Fruit fly (Drosophila melanogaster): Measurements from ENCODE around the gene CG17272.

Gene CG17272

dm6 chr3R:20823704-20824454, at the start of gene CG17272 (continued):
- no peak for TF ChIP-seq vnd (GFP tag; IDR thresholded peaks at IDR 0.05; ENCODE audit: partially characterized antibody)
- no peak for TF ChIP-seq pfk (GFP tag; optimal IDR thresholded peaks at IDR 0.05)
- no peak for TF ChIP-seq gsb (GFP tag; IDR thresholded peaks at IDR 0.05)
- TF ChIP-seq Spps (tag; optimal IDR thresholded peaks at IDR 0.05) = no peak
- no peak for TF ChIP-seq CG10147 (GFP tag; optimal IDR thresholded peaks at IDR 0.05)
- TF ChIP-seq CG11696 (GFP tag; IDR thresholded peaks at IDR 0.05) = no peak
- peak; percentile 48 for TF ChIP-seq Myb (GFP tag; optimal IDR thresholded peaks at IDR 0.05)
- no peak for TF ChIP-seq inv (GFP tag; IDR thresholded peaks at IDR 0.05; ENCODE audit: partially characterized antibody)
- TF ChIP-seq CG1603 (tag; optimal IDR thresholded peaks at IDR 0.05) = peak; percentile 37
- no peak for TF ChIP-seq disco-r (GFP tag; optimal IDR thresholded peaks at IDR 0.05)
- peak; percentile 45 for TF ChIP-seq CG4617 (GFP tag; optimal IDR thresholded peaks at IDR 0.05; ENCODE audit: borderline replicate concordance)

- TF ChIP-seq Oaz (GFP tag; IDR thresholded peaks at IDR 0.05) (no peak), sr (GFP tag; IDR thresholded peaks at IDR 0.05) (no peak), ci (GFP tag; IDR thresholded peaks at IDR 0.05) (no peak), sima (GFP tag; optimal IDR thresholded peaks at IDR 0.05) (no peak), schlank (tag; optimal IDR thresholded peaks at IDR 0.05) (no peak), wek (GFP tag; optimal IDR thresholded peaks at IDR 0.05) (no peak), da (GFP tag; optimal IDR thresholded peaks at IDR 0.05) (no peak), Rfx (GFP tag; IDR thresholded peaks at IDR 0.05) (no peak)
These were observed 49.6 kb upstream of the CG17272 start, which contains the start of gene TotB for dm6 chr3R:20873638-20874037. TSS of gene TotB (plus strand) at chr3R:20873938.

- TF ChIP-seq CG15601 (tag; optimal IDR thresholded peaks at IDR 0.05) = no peak
- no peak for TF ChIP-seq Vsx1 (GFP tag; optimal IDR thresholded peaks at IDR 0.05)
- TF ChIP-seq HLH3B (GFP tag; IDR thresholded peaks at IDR 0.05) = no peak
- no peak for TF ChIP-seq eyg (GFP tag; optimal IDR thresholded peaks at IDR 0.05)
- TF ChIP-seq CG2116 (GFP tag; optimal IDR thresholded peaks at IDR 0.05) = no peak
- TF ChIP-seq CG9876 (GFP tag; optimal IDR thresholded peaks at IDR 0.05) = no peak
- TF ChIP-seq kni (GFP tag; optimal IDR thresholded peaks at IDR 0.05) = no peak
- TF ChIP-seq Sin3A (optimal IDR thresholded peaks at IDR 0.05) = no peak
- no peak for TF ChIP-seq CG1603 (tag; optimal IDR thresholded peaks at IDR 0.05)
- no peak for TF ChIP-seq Bdp1 (GFP tag; optimal IDR thresholded peaks at IDR 0.05)
- TF ChIP-seq schlank (tag; optimal IDR thresholded peaks at IDR 0.05) = no peak
- no peak for TF ChIP-seq CG7963 (GFP tag; IDR thresholded peaks at IDR 0.05; ENCODE audit: partially characterized antibody)
- TF ChIP-seq CG12659 (GFP tag; optimal IDR thresholded peaks at IDR 0.05) = no peak
- TF ChIP-seq CG13424 (tag; optimal IDR thresholded peaks at IDR 0.05) = no peak
- no peak for TF ChIP-seq Gsc (GFP tag; IDR thresholded peaks at IDR 0.05)
- no peak for TF ChIP-seq Hand (GFP tag; optimal IDR thresholded peaks at IDR 0.05)
- no peak for TF ChIP-seq pan (optimal IDR thresholded peaks at IDR 0.05)
- TF ChIP-seq pan (GFP tag; optimal IDR thresholded peaks at IDR 0.05 in 1 of 2, IDR thresholded peaks at IDR 0.05 in 1 of 2) = no peak
- TF ChIP-seq Sox102F (GFP tag; optimal IDR thresholded peaks at IDR 0.05) = no peak
- TF ChIP-seq GATAe (GFP tag; conservative IDR thresholded peaks at IDR 0.05) = no peak
- TF ChIP-seq sob (GFP tag; IDR thresholded peaks at IDR 0.05) = no peak
These were observed 48.6 kb upstream of the CG17272 start, which contains the start of gene TotC for dm6 chr3R:20872688-20873087. TSS of gene TotC (plus strand) at chr3R:20872988.
